Worm (Caenorhabditis elegans) whole organism, young adult: ENCODE data around the gene dot-1.4.

Experiments
- B0019.2 ChIP-seq: fragments of 200-800 bp; sonication (Bioruptor generic); conservative IDR thresholded peaks from 2 replicates; pipeline ENCODE4 v1.3.6; 2022; ENCODE audit warnings: missing genetic modification reagents, missing genetic modification characterization, missing compliant biosample characterization
- B0035.1 ChIP-seq: sonication (generic microtip); optimal IDR thresholded peaks from 2 replicates; lab custom pipeline; 2016; ENCODE audit warnings: missing genetic modification characterization, mild to moderate bottlenecking, missing compliant biosample characterization, missing genotype, missing genetic modification reagents
- C17E4.6 ChIP-seq: fragments of 200-800 bp; sonication (Bioruptor generic); IDR thresholded peaks from 2 replicates; pipeline ENCODE4 v1.3.6; 2022; ENCODE audit warnings: missing genetic modification reagents, missing genetic modification characterization, missing compliant biosample characterization
- D2030.7 ChIP-seq: fragments of 200-800 bp; sonication (Bioruptor generic); IDR thresholded peaks from 2 replicates; pipeline ENCODE4 v1.3.6; 2022; ENCODE audit warnings: missing genetic modification reagents, missing genetic modification characterization, missing compliant biosample characterization
- F10E7.11 ChIP-seq: sonication (generic microtip); optimal IDR thresholded peaks from 2 replicates; lab custom pipeline; 2017; ENCODE audit warnings: mild to moderate bottlenecking, missing genetic modification characterization, moderate library complexity, missing compliant biosample characterization
- F33H1.4 ChIP-seq: fragments of 200-800 bp; sonication (Bioruptor generic); IDR thresholded peaks from 2 replicates; pipeline ENCODE4 v1.3.6; 2022; ENCODE audit warnings: missing genetic modification reagents, missing genetic modification characterization, missing compliant biosample characterization
- F49E8.2 ChIP-seq: sonication (generic microtip); optimal IDR thresholded peaks from 3 replicates; lab custom pipeline; 2017; ENCODE audit warnings: missing genetic modification characterization, mild to moderate bottlenecking, missing compliant biosample characterization, antibody characterized with exemption, moderate library complexity; ENCODE audit not compliant: insufficient read depth
- F57A8.1 ChIP-seq: fragments of 200-800 bp; sonication (Bioruptor generic); optimal IDR thresholded peaks from 2 replicates; lab custom pipeline; 2018; ENCODE audit warnings: mild to moderate bottlenecking, missing genetic modification characterization, moderate library complexity, missing compliant biosample characterization
- T07F8.4 ChIP-seq: sonication (generic microtip); optimal IDR thresholded peaks from 2 replicates; lab custom pipeline; 2016; ENCODE audit warnings: mild to moderate bottlenecking, missing genetic modification characterization, moderate library complexity, missing compliant biosample characterization
- Y53G8AR.9 ChIP-seq: fragments of 200-800 bp; sonication (Bioruptor generic); conservative IDR thresholded peaks from 2 replicates; pipeline ENCODE4 v1.3.6; 2022; ENCODE audit warnings: missing genetic modification reagents, missing genetic modification characterization, missing compliant biosample characterization
- Y56A3A.18 ChIP-seq: fragments of 200-800 bp; sonication (Bioruptor generic); IDR thresholded peaks from 2 replicates; pipeline ENCODE4 v1.3.6; 2022; ENCODE audit warnings: missing genetic modification reagents, missing genetic modification characterization, missing compliant biosample characterization
- ama-1 ChIP-seq, 3 experiments: fragments of 150-350 bp in 1 of 3; sonication (generic microtip) in 2 of 3; optimal IDR thresholded peaks; 2 replicates each; lab custom pipeline; 2014 to 2018; ENCODE audit warnings: missing biosample characterization in 2 of 3, missing genetic modification characterization in 2 of 3, missing genetic modification reagents in 2 of 3
- aptf-2 ChIP-seq: fragments of 200-800 bp; sonication (Bioruptor generic); conservative IDR thresholded peaks from 2 replicates; pipeline ENCODE4 v1.3.6; 2022; ENCODE audit warnings: missing genetic modification reagents, missing genetic modification characterization, missing compliant biosample characterization
- aptf-3 ChIP-seq: fragments of 200-800 bp; sonication (Bioruptor generic); IDR thresholded peaks from 2 replicates; pipeline ENCODE4 v1.3.6; 2022; ENCODE audit warnings: missing genetic modification characterization, missing compliant biosample characterization
- atf-7 ChIP-seq: sonication (generic microtip); optimal IDR thresholded peaks from 2 replicates; lab custom pipeline; 2017; ENCODE audit warnings: mild to moderate bottlenecking, missing genetic modification characterization, missing compliant biosample characterization
- attf-3 ChIP-seq: fragments of 200-800 bp; sonication (Bioruptor generic); conservative IDR thresholded peaks from 2 replicates; pipeline ENCODE4 v1.3.6; 2022; ENCODE audit warnings: missing genetic modification reagents, missing genetic modification characterization, missing compliant biosample characterization
- attf-5 ChIP-seq: fragments of 200-800 bp; sonication (Bioruptor generic); optimal IDR thresholded peaks from 2 replicates; lab custom pipeline; 2018; ENCODE audit warnings: mild to moderate bottlenecking, missing genetic modification characterization, missing compliant biosample characterization
- bed-2 ChIP-seq: fragments of 200-800 bp; sonication (Bioruptor generic); IDR thresholded peaks from 2 replicates; pipeline ENCODE4 v1.3.6; 2022; ENCODE audit warnings: missing genetic modification reagents, missing genetic modification characterization, missing compliant biosample characterization
- ceh-100 ChIP-seq: fragments of 200-800 bp; sonication (Bioruptor generic); IDR thresholded peaks from 2 replicates; pipeline ENCODE4 v1.3.6; 2022; ENCODE audit warnings: missing genetic modification reagents, missing genetic modification characterization, missing compliant biosample characterization
- ceh-91 ChIP-seq: fragments of 200-800 bp; sonication (Bioruptor generic); IDR thresholded peaks from 2 replicates; pipeline ENCODE4 v1.3.6; 2022; ENCODE audit warnings: missing genetic modification reagents, missing genetic modification characterization, missing compliant biosample characterization
- die-1 ChIP-seq: sonication (generic microtip); optimal IDR thresholded peaks from 2 replicates; lab custom pipeline; 2016; ENCODE audit warnings: missing genotype, mild to moderate bottlenecking, missing genetic modification characterization, missing compliant biosample characterization
- egl-44 ChIP-seq: fragments of 200-800 bp; sonication (Bioruptor generic); IDR thresholded peaks from 2 replicates; pipeline ENCODE4 v1.3.6; 2022; ENCODE audit warnings: missing genetic modification reagents, missing genetic modification characterization, missing compliant biosample characterization
- egrh-3 ChIP-seq: fragments of 200-800 bp; sonication (Bioruptor generic); IDR thresholded peaks from 2 replicates; pipeline ENCODE4 v1.3.6; 2022; ENCODE audit warnings: missing genetic modification reagents, missing genetic modification characterization, missing compliant biosample characterization
- lag-1 ChIP-seq: fragments of 200-800 bp; sonication (Bioruptor generic); IDR thresholded peaks from 2 replicates; pipeline ENCODE4 v1.3.6; 2022; ENCODE audit warnings: missing genetic modification reagents, missing genetic modification characterization, missing compliant biosample characterization
- let-526 ChIP-seq: fragments of 200-800 bp; sonication (Bioruptor generic); IDR thresholded peaks from 2 replicates; pipeline ENCODE4 v1.3.6; 2022; ENCODE audit warnings: missing genetic modification reagents, missing genetic modification characterization, missing compliant biosample characterization
- let-607 ChIP-seq, 2 experiments: fragments of 200-800 bp in 1 of 2; sonication (Bioruptor generic) in 1 of 2; sonication (generic microtip) in 1 of 2; optimal IDR thresholded peaks; 2 replicates each; lab custom pipeline; 2016 to 2018; ENCODE audit warnings: mild to moderate bottlenecking in 2 of 2, missing compliant biosample characterization in 2 of 2, missing genetic modification characterization in 2 of 2, moderate library complexity in 2 of 2, missing genotype in 1 of 2
- lin-26 ChIP-seq: fragments of 200-800 bp; sonication (Bioruptor generic); IDR thresholded peaks from 2 replicates; pipeline ENCODE4 v1.3.6; 2022; ENCODE audit warnings: missing genetic modification reagents, missing genetic modification characterization, missing compliant biosample characterization
- lin-40 ChIP-seq: sonication (generic microtip); optimal IDR thresholded peaks from 2 replicates; lab custom pipeline; 2016; ENCODE audit warnings: missing genetic modification characterization, mild to moderate bottlenecking, missing compliant biosample characterization, missing genotype, missing genetic modification reagents
- lsy-27 ChIP-seq: sonication (generic microtip); optimal IDR thresholded peaks from 2 replicates; lab custom pipeline; 2017; ENCODE audit warnings: missing genetic modification characterization, mild to moderate bottlenecking, missing compliant biosample characterization, antibody characterized with exemption, missing genotype, borderline replicate concordance; ENCODE audit not compliant: insufficient read depth
- madf-10 ChIP-seq: sonication (generic microtip); optimal IDR thresholded peaks from 2 replicates; lab custom pipeline; 2016; ENCODE audit warnings: mild to moderate bottlenecking, missing genetic modification characterization, missing compliant biosample characterization
- madf-3 ChIP-seq: fragments of 200-800 bp; sonication (Bioruptor generic); IDR thresholded peaks from 2 replicates; pipeline ENCODE4 v1.3.6; 2022; ENCODE audit warnings: missing genetic modification reagents, missing genetic modification characterization, missing compliant biosample characterization
- mes-4 ChIP-seq: sonication (generic microtip); optimal IDR thresholded peaks from 2 replicates; lab custom pipeline; 2016; ENCODE audit warnings: missing genotype, missing genetic modification characterization, missing compliant biosample characterization
- mxl-1 ChIP-seq: sonication (generic microtip); optimal IDR thresholded peaks from 2 replicates; lab custom pipeline; 2016; ENCODE audit warnings: missing genetic modification characterization, missing compliant biosample characterization
- nfya-2 ChIP-seq: fragments of 200-800 bp; sonication (Bioruptor generic); IDR thresholded peaks from 2 replicates; pipeline ENCODE4 v1.3.6; 2022; ENCODE audit warnings: missing genetic modification reagents, missing genetic modification characterization, missing compliant biosample characterization
- nhr-80 ChIP-seq: sonication (generic microtip); optimal IDR thresholded peaks from 2 replicates; lab custom pipeline; 2016; ENCODE audit warnings: missing genetic modification characterization, missing compliant biosample characterization
- pha-4 ChIP-seq: fragments of 150-350 bp; sonication (generic microtip); optimal IDR thresholded peaks from 2 replicates; lab custom pipeline; 2014; ENCODE audit warnings: missing biosample characterization, missing genetic modification reagents, missing genetic modification characterization
- sdz-38 ChIP-seq: sonication (generic microtip); optimal IDR thresholded peaks from 2 replicates; lab custom pipeline; 2016; ENCODE audit warnings: missing genotype, missing genetic modification characterization, missing compliant biosample characterization
- snpc-1.1 ChIP-seq: sonication (generic microtip); optimal IDR thresholded peaks from 2 replicates; lab custom pipeline; 2017; ENCODE audit warnings: missing genetic modification characterization, mild to moderate bottlenecking, missing compliant biosample characterization, antibody characterized with exemption, moderate library complexity, missing genotype, missing genetic modification reagents; ENCODE audit not compliant: insufficient read depth
- zfh-2 ChIP-seq: fragments of 200-800 bp; sonication (Bioruptor generic); conservative IDR thresholded peaks from 2 replicates; pipeline ENCODE4 v1.3.6; 2022; ENCODE audit warnings: missing genetic modification reagents, missing genetic modification characterization, missing compliant biosample characterization
- ztf-28 ChIP-seq: fragments of 200-800 bp; sonication (Bioruptor generic); IDR thresholded peaks from 2 replicates; pipeline ENCODE4 v1.3.6; 2022; ENCODE audit warnings: missing genetic modification reagents, missing genetic modification characterization, missing compliant biosample characterization
- ztf-3 ChIP-seq: fragments of 200-800 bp; sonication (Bioruptor generic); optimal IDR thresholded peaks from 2 replicates; lab custom pipeline; 2018; ENCODE audit warnings: mild to moderate bottlenecking, missing genetic modification characterization, missing compliant biosample characterization
- ztf-6 ChIP-seq: fragments of 200-800 bp; sonication (Bioruptor generic); IDR thresholded peaks from 2 replicates; pipeline ENCODE4 v1.3.6; 2022; ENCODE audit warnings: missing genetic modification reagents, missing genetic modification characterization, missing compliant biosample characterization

dot-1.4 gene

DNA sequence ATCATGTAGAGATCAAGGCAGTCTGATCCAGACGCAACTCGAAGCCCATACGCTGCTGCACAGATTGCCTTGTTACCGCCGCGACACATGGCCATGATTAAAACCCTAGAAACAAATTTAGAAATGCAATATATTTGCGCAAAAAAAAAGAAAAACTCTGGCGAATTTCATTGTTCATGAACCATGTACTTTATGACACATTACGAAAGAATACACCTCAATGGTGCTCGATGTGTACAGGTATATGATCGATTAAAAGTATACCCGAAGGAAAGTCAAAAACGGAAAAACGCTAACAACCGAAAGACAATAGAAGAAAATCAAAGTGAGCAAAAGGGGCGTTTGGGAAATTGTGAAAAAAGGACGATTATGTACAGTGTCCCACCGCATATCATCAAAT is 39.1 kb downstream of the dot-1.4 start, which contains the start of gene Y62H9A.8:
Gene Y62H9A.8, minus strand, starts transcription at position 101 of the 400 bp plus-strand sequence.
- TF ChIP-seq F10E7.11 (tag; lab: Kevin White, UChicago): no peak
- no peak for TF ChIP-seq T07F8.4 (tag; lab: Kevin White, UChicago)

ce11 chrX:11885577-11885976 is 45.9 kb downstream of the dot-1.4 start, which contains the start of gene Y62H9A.7:
Gene Y62H9A.7, minus strand, starts transcription at chrX:11885677.
- TF ChIP-seq pha-4 (tag; lab: Kevin White, UChicago): no peak
- TF ChIP-seq ztf-3 (GFP tag; lab: Kevin White, UChicago): no peak
- TF ChIP-seq die-1 (tag; lab: Kevin White, UChicago): no peak
- no peak for TF ChIP-seq F49E8.2 (tag; lab: Kevin White, UChicago)
- TF ChIP-seq madf-10 (tag; lab: Kevin White, UChicago): no peak
- no peak for TF ChIP-seq mxl-1 (tag; lab: Kevin White, UChicago)
- TF ChIP-seq egrh-3 (GFP tag; lab: Robert Waterston, UW): no peak
- no peak for TF ChIP-seq aptf-2 (GFP tag; lab: Robert Waterston, UW)
- TF ChIP-seq nhr-80 (tag; lab: Kevin White, UChicago): no peak
- no peak for TF ChIP-seq egl-44 (GFP tag; lab: Robert Waterston, UW)
- TF ChIP-seq ztf-6 (GFP tag; lab: Robert Waterston, UW): no peak
- TF ChIP-seq mes-4 (tag; lab: Kevin White, UChicago): no peak
- no peak for TF ChIP-seq aptf-3

DNA sequence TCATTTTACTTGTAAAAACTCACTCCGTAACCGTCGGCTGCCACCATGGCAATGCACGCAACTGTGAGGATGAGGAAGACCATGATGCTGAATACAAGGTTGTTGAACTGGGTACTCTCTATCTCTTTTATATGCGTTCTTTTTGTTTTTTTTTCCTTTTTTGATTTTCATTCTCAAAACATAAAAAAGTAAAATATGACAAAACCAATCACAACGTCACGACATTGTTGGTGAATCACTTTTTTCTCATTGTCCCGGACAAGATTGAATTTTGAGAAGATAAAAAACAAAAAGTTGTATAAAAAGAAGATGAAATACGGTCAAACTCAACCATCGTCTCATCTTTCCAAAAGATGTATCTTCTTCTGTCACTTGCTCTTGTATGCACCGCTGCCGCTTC is 48.7 kb downstream of the dot-1.4 start, which contains the start of the genes Y62H9A.5 and ule-5:
Gene Y62H9A.5, minus strand, starts transcription at position 101 of the 400 bp plus-strand sequence.
Gene ule-5, plus strand, starts transcription at position 328 of the 400 bp plus-strand sequence.
- TF ChIP-seq atf-7 (tag; lab: Kevin White, UChicago): no peak
- no peak for TF ChIP-seq C17E4.6 (GFP tag; lab: Robert Waterston, UW)
- TF ChIP-seq attf-3 (GFP tag; lab: Robert Waterston, UW): no peak
- no peak for TF ChIP-seq snpc-1.1 (tag; lab: Kevin White, UChicago)
- no peak for TF ChIP-seq zfh-2
- no peak for TF ChIP-seq lin-40
- no peak for TF ChIP-seq Y53G8AR.9 (GFP tag; lab: Robert Waterston, UW)
- TF ChIP-seq aptf-3: no peak
- TF ChIP-seq lsy-27: no peak
- no peak for TF ChIP-seq Y56A3A.18
- no peak for TF ChIP-seq ceh-100
- TF ChIP-seq let-607 (tag; optimal IDR thresholded peaks at IDR 0.05; lab: Kevin White, UChicago): no peak
- no peak for TF ChIP-seq let-526 (GFP tag; lab: Robert Waterston, UW)
- TF ChIP-seq ama-1 (optimal IDR thresholded peaks at IDR 0.05; lab: Kevin White, UChicago): no peak
- TF ChIP-seq ama-1 (GFP tag; optimal IDR thresholded peaks at IDR 0.05; lab: Kevin White, UChicago): no peak
- TF ChIP-seq bed-2 (GFP tag; lab: Robert Waterston, UW): no peak
- TF ChIP-seq sdz-38 (tag; lab: Kevin White, UChicago): no peak

- TF ChIP-seq madf-3 (GFP tag; lab: Robert Waterston, UW) (no peak), nfya-2 (GFP tag; lab: Robert Waterston, UW) (no peak), attf-5 (GFP tag; lab: Kevin White, UChicago) (no peak), ztf-28 (GFP tag; lab: Robert Waterston, UW) (no peak), B0035.1 (no peak), lin-26 (GFP tag; lab: Robert Waterston, UW) (no peak), zfh-2 (no peak), ceh-91 (GFP tag; lab: Robert Waterston, UW) (no peak), F57A8.1 (no peak), aptf-2 (GFP tag; lab: Robert Waterston, UW) (no peak), bed-2 (GFP tag; lab: Robert Waterston, UW) (no peak), lag-1 (no peak), D2030.7 (GFP tag; lab: Robert Waterston, UW) (no peak), F33H1.4 (no peak), B0019.2 (GFP tag; lab: Robert Waterston, UW) (no peak)
These were observed 51.6 kb downstream of the dot-1.4 start, which contains the start of the genes Y62H9A.3 and Y62H9A.4 for ce11 chrX:11879871-11880270. Gene Y62H9A.3, minus strand, starts transcription at chrX:11879971. Gene Y62H9A.4, plus strand, starts transcription at chrX:11880126.
